Worm (Caenorhabditis elegans) whole organism, L3 larva: Measurements from ENCODE around the gene sea-1.

Source experiments
- ama-1 ChIP-seq: fragments of 150-350 bp; optimal IDR thresholded peaks from 2 replicates; lab custom pipeline; 2018
- nhr-11 ChIP-seq: fragments of 150-350 bp; optimal IDR thresholded peaks from 2 replicates; lab custom pipeline; 2014; ENCODE audit warnings: missing biosample characterization, missing genetic modification characterization
- nhr-76 ChIP-seq: fragments of 150-350 bp; sonication (generic microtip); optimal IDR thresholded peaks from 5 replicates; lab custom pipeline; 2014; ENCODE audit warnings: missing biosample characterization, missing genetic modification characterization
- nhr-77 ChIP-seq: fragments of 150-350 bp; optimal IDR thresholded peaks from 2 replicates; lab custom pipeline; 2014; ENCODE audit warnings: missing biosample characterization, missing genetic modification characterization
- unc-39 ChIP-seq: sonication (generic microtip); optimal IDR thresholded peaks from 4 replicates; lab custom pipeline; 2017; ENCODE audit warnings: missing biosample characterization, missing genetic modification characterization

DNA sequence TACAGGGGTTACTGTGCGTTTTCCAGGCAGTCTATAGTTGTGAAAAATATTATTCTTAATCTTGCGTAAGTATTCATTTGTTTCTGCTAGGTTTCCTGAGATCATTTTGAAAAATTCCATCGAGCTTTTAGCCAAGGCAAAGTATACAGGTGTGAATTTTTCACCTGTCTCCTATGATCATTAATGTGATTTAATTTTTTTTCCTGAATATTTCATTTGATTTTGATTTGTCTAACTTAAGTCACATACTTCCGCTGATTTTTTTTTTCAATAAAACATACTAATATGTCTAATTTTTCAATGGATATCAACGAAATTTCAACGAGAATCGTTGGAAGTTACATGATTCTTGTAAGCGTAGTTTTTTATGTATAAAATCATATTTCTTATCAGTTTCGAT lies 31.9 kb upstream of the sea-1 start, which contains the start of gene srx-108:
- TF ChIP-seq nhr-77 (tag; lab: Kevin White, UChicago), result no peak
- TF ChIP-seq nhr-76 (tag; lab: Kevin White, UChicago), result no peak
- no peak for TF ChIP-seq nhr-11 (tag; lab: Kevin White, UChicago)
- TF ChIP-seq ama-1 (lab: Kevin White, UChicago), result no peak
- TF ChIP-seq unc-39 (tag; lab: Kevin White, UChicago), result no peak
